Worm (Caenorhabditis elegans) whole organism, L1 larva: Measurements from ENCODE around the gene R02D5.6.

Source experiments
- C04F5.9 ChIP-seq: sonication (generic microtip); optimal IDR thresholded peaks from 2 replicates; lab custom pipeline; 2016; ENCODE audit warnings: missing genetic modification characterization, missing compliant biosample characterization
- C34B4.2 ChIP-seq: sonication (generic microtip); optimal IDR thresholded peaks from 2 replicates; lab custom pipeline; 2017; ENCODE audit warnings: mild to moderate bottlenecking, missing genetic modification characterization, missing compliant biosample characterization
- Y116A8C.19 ChIP-seq: sonication (generic microtip); optimal IDR thresholded peaks from 2 replicates; lab custom pipeline; 2016; ENCODE audit warnings: missing compliant biosample characterization, missing genetic modification characterization, borderline replicate concordance
- aha-1 ChIP-seq: fragments of 150-350 bp; optimal IDR thresholded peaks from 2 replicates; lab custom pipeline; 2014; ENCODE audit warnings: missing biosample characterization, missing genetic modification characterization
- ceh-63 ChIP-seq: fragments of 200-800 bp; sonication (Bioruptor generic); optimal IDR thresholded peaks from 2 replicates; lab custom pipeline; 2018; ENCODE audit warnings: mild to moderate bottlenecking, missing genetic modification characterization, missing compliant biosample characterization
- ceh-90 ChIP-seq: sonication (generic microtip); optimal IDR thresholded peaks from 2 replicates; lab custom pipeline; 2016; ENCODE audit warnings: missing genetic modification characterization, missing compliant biosample characterization
- dpl-1 ChIP-seq, 3 experiments: fragments of 150-350 bp in 2 of 3; sonication (generic microtip) in 1 of 3; optimal IDR thresholded peaks; 2 replicates each; lab custom pipeline; 2014 to 2017; ENCODE audit warnings: missing biosample characterization in 3 of 3, missing genetic modification characterization in 3 of 3, missing genetic modification reagents in 3 of 3
- efl-1 ChIP-seq, 4 experiments: fragments of 150-350 bp; optimal IDR thresholded peaks in 3 of 4; peaks in 1 of 4; 1 replicate in 1 of 4; 2 replicates in 3 of 4; lab custom pipeline; 2014; ENCODE audit warnings: missing biosample characterization in 2 of 4, missing genetic modification characterization in 2 of 4, missing genetic modification reagents in 2 of 4
- egl-27 ChIP-seq, 2 experiments: fragments of 150-350 bp in 1 of 2; sonication (generic microtip); optimal IDR thresholded peaks; 3 replicates each; lab custom pipeline; 2017 to 2018; ENCODE audit warnings: missing biosample characterization in 2 of 2, missing genetic modification characterization in 2 of 2, missing genetic modification reagents in 2 of 2
- elt-2 ChIP-seq: sonication (generic microtip); optimal IDR thresholded peaks from 2 replicates; lab custom pipeline; 2016; ENCODE audit warnings: missing genetic modification characterization, mild to moderate bottlenecking, inconsistent platforms, missing compliant biosample characterization, missing genetic modification reagents
- fkh-10 ChIP-seq: sonication (generic microtip); optimal IDR thresholded peaks from 2 replicates; lab custom pipeline; 2017; ENCODE audit warnings: missing biosample characterization, missing genetic modification reagents, missing genetic modification characterization
- fkh-8 ChIP-seq: sonication (generic microtip); optimal IDR thresholded peaks from 2 replicates; lab custom pipeline; 2016; ENCODE audit warnings: mild to moderate bottlenecking, missing genetic modification characterization, missing compliant biosample characterization
- hlh-17 ChIP-seq: fragments of 200-800 bp; sonication (Bioruptor generic); optimal IDR thresholded peaks from 2 replicates; lab custom pipeline; 2018; ENCODE audit warnings: missing genetic modification characterization, mild to moderate bottlenecking, missing compliant biosample characterization, moderate library complexity, borderline replicate concordance
- hpl-2 ChIP-seq: fragments of 150-350 bp; optimal IDR thresholded peaks from 2 replicates; lab custom pipeline; 2014; ENCODE audit warnings: missing biosample characterization, missing genetic modification reagents, missing genetic modification characterization
- isw-1 ChIP-seq: fragments of 200-800 bp; sonication (Bioruptor generic); IDR thresholded peaks from 2 replicates; pipeline ENCODE4 v1.3.6; 2022; ENCODE audit warnings: missing genetic modification characterization, missing compliant biosample characterization
- lin-13 ChIP-seq: fragments of 150-350 bp; optimal IDR thresholded peaks from 2 replicates; lab custom pipeline; 2014; ENCODE audit warnings: missing biosample characterization, missing genetic modification reagents, missing genetic modification characterization
- lin-14 ChIP-seq: fragments of 200-800 bp; sonication (Bioruptor generic); optimal IDR thresholded peaks from 2 replicates; lab custom pipeline; 2018; ENCODE audit warnings: mild to moderate bottlenecking, missing genetic modification characterization, moderate library complexity, missing compliant biosample characterization
- lir-3 ChIP-seq: sonication (generic microtip); optimal IDR thresholded peaks from 2 replicates; lab custom pipeline; 2016; ENCODE audit warnings: mild to moderate bottlenecking, missing genetic modification characterization, moderate library complexity, missing compliant biosample characterization; ENCODE audit not compliant: poor library complexity
- lsy-2 ChIP-seq, 2 experiments: fragments of 150-350 bp; optimal IDR thresholded peaks; 2 replicates each; lab custom pipeline; 2014; ENCODE audit warnings: missing biosample characterization in 2 of 2, missing genetic modification characterization in 2 of 2
- mab-9 ChIP-seq: fragments of 200-800 bp; sonication (Bioruptor generic); IDR thresholded peaks from 2 replicates; pipeline ENCODE4 v1.3.6; 2022; ENCODE audit warnings: missing genetic modification reagents, missing genetic modification characterization, missing compliant biosample characterization
- mef-2 ChIP-seq: fragments of 150-350 bp; optimal IDR thresholded peaks from 2 replicates; lab custom pipeline; 2014; ENCODE audit warnings: missing biosample characterization, missing genetic modification characterization
- nhr-11 ChIP-seq: fragments of 150-350 bp; optimal IDR thresholded peaks from 2 replicates; lab custom pipeline; 2014; ENCODE audit warnings: missing biosample characterization, missing genetic modification characterization
- nhr-19 ChIP-seq: fragments of 200-800 bp; sonication (Bioruptor generic); conservative IDR thresholded peaks from 2 replicates; pipeline ENCODE4 v1.3.6; 2022; ENCODE audit warnings: missing genetic modification characterization, missing compliant biosample characterization
- nhr-47 ChIP-seq: sonication (generic microtip); optimal IDR thresholded peaks from 2 replicates; lab custom pipeline; 2016; ENCODE audit warnings: mild to moderate bottlenecking, missing genetic modification characterization, moderate library complexity, missing compliant biosample characterization
- nhr-76 ChIP-seq: sonication (generic microtip); optimal IDR thresholded peaks from 2 replicates; lab custom pipeline; 2017; ENCODE audit warnings: missing biosample characterization, missing genetic modification characterization
- nhr-84 ChIP-seq: sonication (generic microtip); optimal IDR thresholded peaks from 2 replicates; lab custom pipeline; 2017; ENCODE audit warnings: missing biosample characterization, missing genetic modification characterization
- nhr-90 ChIP-seq: sonication (generic microtip); optimal IDR thresholded peaks from 2 replicates; lab custom pipeline; 2016; ENCODE audit warnings: mild to moderate bottlenecking, missing genetic modification characterization, missing compliant biosample characterization; ENCODE audit not compliant: poor library complexity
- rnt-1 ChIP-seq: sonication (generic microtip); optimal IDR thresholded peaks from 2 replicates; lab custom pipeline; 2016; ENCODE audit warnings: mild to moderate bottlenecking, missing genetic modification characterization, moderate library complexity, missing compliant biosample characterization
- skn-1 ChIP-seq: fragments of 150-350 bp; optimal IDR thresholded peaks from 2 replicates; lab custom pipeline; 2014; ENCODE audit warnings: missing biosample characterization, missing genetic modification characterization
- snpc-4 ChIP-seq: fragments of 150-350 bp; optimal IDR thresholded peaks from 2 replicates; lab custom pipeline; 2014; ENCODE audit warnings: missing biosample characterization, missing genetic modification characterization
- snu-23 ChIP-seq: sonication (generic microtip); optimal IDR thresholded peaks from 2 replicates; lab custom pipeline; 2016; ENCODE audit warnings: missing genetic modification characterization, missing compliant biosample characterization
- sptf-1 ChIP-seq: fragments of 150-350 bp; optimal IDR thresholded peaks from 2 replicates; lab custom pipeline; 2014; ENCODE audit warnings: missing biosample characterization, missing genetic modification characterization
- sup-37 ChIP-seq: fragments of 200-800 bp; sonication (Bioruptor generic); optimal IDR thresholded peaks from 2 replicates; lab custom pipeline; 2018; ENCODE audit warnings: mild to moderate bottlenecking, missing genetic modification characterization, missing compliant biosample characterization
- swsn-7 ChIP-seq: sonication (generic microtip); optimal IDR thresholded peaks from 2 replicates; lab custom pipeline; 2016; ENCODE audit warnings: missing genetic modification characterization, missing compliant biosample characterization
- tlp-1 ChIP-seq: fragments of 150-350 bp; optimal IDR thresholded peaks from 2 replicates; lab custom pipeline; 2014; ENCODE audit warnings: missing biosample characterization, missing genetic modification characterization
- unc-98 ChIP-seq: fragments of 200-800 bp; sonication (Bioruptor generic); IDR thresholded peaks from 2 replicates; pipeline ENCODE4 v1.3.6; 2022; ENCODE audit warnings: missing genetic modification characterization, missing compliant biosample characterization
- zip-4 ChIP-seq: fragments of 200-800 bp; sonication (Bioruptor generic); optimal IDR thresholded peaks from 2 replicates; lab custom pipeline; 2018; ENCODE audit warnings: mild to moderate bottlenecking, missing genetic modification characterization, moderate library complexity, missing compliant biosample characterization
- ztf-11 ChIP-seq, 2 experiments: sonication (generic microtip); optimal IDR thresholded peaks; 2 replicates each; lab custom pipeline; 2016 to 2017; ENCODE audit warnings: missing genetic modification characterization in 2 of 2, missing biosample characterization in 1 of 2, missing compliant biosample characterization in 1 of 2

The R02D5.6 gene

DNA sequence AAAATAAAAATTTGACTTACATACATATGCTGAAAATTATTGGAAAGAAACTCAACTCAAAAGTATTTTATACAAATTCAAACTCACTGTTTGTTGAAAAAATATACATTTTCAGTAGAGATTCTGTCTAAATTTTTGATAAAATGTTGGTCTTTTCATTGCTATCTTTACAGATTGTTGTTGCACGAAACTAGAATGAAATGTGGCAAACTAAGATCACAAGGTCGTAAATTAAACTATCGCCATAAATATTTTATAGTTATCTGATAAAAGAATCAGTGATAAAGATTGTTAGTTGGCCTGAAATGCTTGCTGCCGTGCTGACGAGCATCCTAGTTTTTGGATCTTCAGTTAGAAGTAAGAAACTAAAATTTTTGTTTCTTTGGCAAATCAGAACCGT is 38.9 kb downstream of the R02D5.6 start, which contains the start of gene clec-55:
Gene clec-55 (plus strand): TSS at position 301 of the 400 bp plus-strand sequence.
- no peak for TF ChIP-seq swsn-7 (tag; lab: Kevin White, UChicago)
- TF ChIP-seq lsy-2 (tag; optimal IDR thresholded peaks at IDR 0.05; lab: Kevin White, UChicago), result no peak
- TF ChIP-seq ztf-11 (tag; optimal IDR thresholded peaks at IDR 0.05; lab: Kevin White, UChicago), result no peak
- TF ChIP-seq elt-2 (tag; lab: Kevin White, UChicago), result peak; percentile 40
- no peak for TF ChIP-seq nhr-76 (tag; lab: Kevin White, UChicago)
- TF ChIP-seq C04F5.9 (tag; lab: Kevin White, UChicago), result no peak

ce11 chrV:14476680-14477079 is 41.2 kb downstream of the R02D5.6 start, which contains the start of gene clec-54:
Gene clec-54, plus strand, starts transcription at chrV:14476903.
- TF ChIP-seq unc-98 (no peak), nhr-11 (no peak), lin-14 (GFP tag; lab: Kevin White, UChicago) (no peak), efl-1 (optimal IDR thresholded peaks at IDR 0.05; lab: Kevin White, UChicago) (no peak), efl-1 (GFP tag; optimal IDR thresholded peaks at IDR 0.05 in 1 of 2; lab: Kevin White, UChicago) (peak in 1 of 2 experiments; percentile 63), lir-3 (tag; lab: Kevin White, UChicago) (no peak), mab-9 (GFP tag; lab: Robert Waterston, UW) (no peak), ceh-63 (GFP tag; lab: Kevin White, UChicago) (no peak), nhr-47 (tag; lab: Kevin White, UChicago) (no peak), rnt-1 (tag; lab: Kevin White, UChicago) (no peak), snu-23 (GFP tag; lab: Kevin White, UChicago) (no peak), hlh-17 (GFP tag; lab: Kevin White, UChicago) (no peak), elt-2 (tag; lab: Kevin White, UChicago) (peak; percentile 52), dpl-1 (GFP tag; optimal IDR thresholded peaks at IDR 0.05; lab: Kevin White, UChicago) (no peak)

ce11 chrV:14474099-14474498 is 43.8 kb downstream of the R02D5.6 start, which contains the start of gene clec-56:
Gene clec-56, plus strand, starts transcription at chrV:14474399.
- TF ChIP-seq sptf-1 (tag; lab: Kevin White, UChicago), result no peak
- TF ChIP-seq tlp-1 (tag; lab: Kevin White, UChicago), result no peak

- no peak for TF ChIP-seq efl-1 (optimal IDR thresholded peaks at IDR 0.05; lab: Kevin White, UChicago)
- TF ChIP-seq efl-1 (GFP tag; optimal IDR thresholded peaks at IDR 0.05 in 1 of 2; lab: Kevin White, UChicago), result peak in 1 of 2 experiments; percentile 85
- no peak for TF ChIP-seq lin-13 (GFP tag; lab: Kevin White, UChicago)
Measured at ce11 chrV:14472229-14472628, 45.7 kb downstream of the R02D5.6 start, which contains the start of gene clec-227. Gene clec-227, plus strand, starts transcription at chrV:14472529.

ce11 chrV:14468931-14469330 is 49.0 kb downstream of the R02D5.6 start, which contains the start of gene clec-57:
Gene clec-57, plus strand, starts transcription at chrV:14469231.
- TF ChIP-seq C34B4.2 (no peak), fkh-8 (tag; lab: Kevin White, UChicago) (no peak), Y116A8C.19 (tag; lab: Kevin White, UChicago) (no peak), lir-3 (tag; lab: Kevin White, UChicago) (no peak)

ce11 chrV:14468196-14468874 is 49.6 kb downstream of the R02D5.6 start, which contains the start of gene srz-97:
Gene srz-97, minus strand, starts transcription at chrV:14468246.
- TF ChIP-seq zip-4 (no peak), hpl-2 (GFP tag; lab: Kevin White, UChicago) (peak; percentile 17), ceh-90 (tag; lab: Kevin White, UChicago) (no peak), nhr-90 (tag; lab: Kevin White, UChicago) (peak; percentile 84), C34B4.2 (no peak), fkh-10 (GFP tag; lab: Kevin White, UChicago) (no peak), aha-1 (tag; lab: Kevin White, UChicago) (no peak), sup-37 (no peak), snpc-4 (peak; percentile 97), rnt-1 (tag; lab: Kevin White, UChicago) (peak; percentile 43), isw-1 (GFP tag; lab: Robert Waterston, UW) (no peak), mef-2 (no peak), tlp-1 (tag; lab: Kevin White, UChicago) (no peak), efl-1 (optimal IDR thresholded peaks at IDR 0.05; lab: Kevin White, UChicago) (peak; percentile 41 to 60), efl-1 (GFP tag; optimal IDR thresholded peaks at IDR 0.05 in 1 of 2; lab: Kevin White, UChicago) (peak in 1 of 2 experiments; percentile 77), skn-1 (tag; lab: Kevin White, UChicago) (no peak), nhr-19 (peak; percentile 76), egl-27 (tag; optimal IDR thresholded peaks at IDR 0.05; lab: Kevin White, UChicago) (no peak), nhr-84 (tag; lab: Kevin White, UChicago) (no peak), lir-3 (tag; lab: Kevin White, UChicago) (no peak)
